Fruit fly (Drosophila melanogaster) whole organism, embryonic: ENCODE data around the gene CG34325.

ENCODE experiments used
- Adf1 ChIP-seq: fragments of 200-800 bp; sonication (Bioruptor generic); IDR thresholded peaks from 2 replicates; pipeline ENCODE4 v1.3.6; 2022; ENCODE audit warnings: missing biosample characterization, missing genetic modification characterization
- Awh ChIP-seq: fragments of 200-800 bp; sonication (Bioruptor generic); IDR thresholded peaks from 2 replicates; pipeline ENCODE4, ENCODE4 v1.3.6; 2022; ENCODE audit warnings: missing biosample characterization, missing genetic modification characterization
- CG1024 ChIP-seq: fragments of 200-800 bp; sonication (Bioruptor generic); IDR thresholded peaks from 2 replicates; pipeline ENCODE4 v1.3.6; 2022; ENCODE audit warnings: missing biosample characterization, missing genetic modification characterization
- CG10543 ChIP-seq: fragments of 200-800 bp; sonication (Bioruptor generic); optimal IDR thresholded peaks from 3 replicates; lab custom pipeline; 2017; ENCODE audit warnings: missing biosample characterization, mild to moderate bottlenecking, missing genetic modification characterization, moderate library complexity
- CG11398 ChIP-seq: fragments of 200-800 bp; sonication (Bioruptor generic); optimal IDR thresholded peaks from 2 replicates; lab custom pipeline; 2016; ENCODE audit warnings: missing biosample characterization, missing genetic modification characterization
- CG14860 ChIP-seq: fragments of 200-800 bp; sonication (Bioruptor generic); IDR thresholded peaks from 3 replicates; pipeline ENCODE4 v1.3.6; 2022; ENCODE audit warnings: missing biosample characterization, missing genetic modification characterization; ENCODE audit not compliant: partially characterized antibody
- CG15514 ChIP-seq: fragments of 200-800 bp; sonication (Bioruptor generic); optimal IDR thresholded peaks from 3 replicates; lab custom pipeline; 2017; ENCODE audit warnings: missing biosample characterization, missing genetic modification characterization, mild to moderate bottlenecking, moderate library complexity, missing genetic modification reagents
- CG15601 ChIP-seq: fragments of 200-800 bp; sonication (Bioruptor generic); optimal IDR thresholded peaks from 3 replicates; lab custom pipeline; 2019; ENCODE audit warnings: missing biosample characterization, mild to moderate bottlenecking, missing genetic modification characterization, moderate library complexity
- CG16779 ChIP-seq: fragments of 200-800 bp; sonication (Bioruptor generic); IDR thresholded peaks from 2 replicates; pipeline ENCODE4 v1.3.6; 2022; ENCODE audit warnings: missing biosample characterization, missing genetic modification characterization
- CG16863 ChIP-seq: fragments of 200-800 bp; sonication (Bioruptor generic); optimal IDR thresholded peaks from 3 replicates; lab custom pipeline; 2016; ENCODE audit warnings: missing biosample characterization, missing genetic modification characterization
- CG17186 ChIP-seq: fragments of 200-800 bp; sonication (Bioruptor generic); optimal IDR thresholded peaks from 3 replicates; lab custom pipeline; 2017; ENCODE audit warnings: missing biosample characterization, missing genetic modification reagents, missing genetic modification characterization
- CG17802 ChIP-seq: fragments of 200-800 bp; sonication (Bioruptor generic); optimal IDR thresholded peaks from 2 replicates; lab custom pipeline; 2018; ENCODE audit warnings: missing biosample characterization, mild to moderate bottlenecking, missing genetic modification characterization, moderate library complexity
- CG3163 ChIP-seq: fragments of 200-800 bp; sonication (Bioruptor generic); optimal IDR thresholded peaks from 3 replicates; lab custom pipeline; 2016; ENCODE audit warnings: missing biosample characterization, missing genetic modification characterization
- CG6854 ChIP-seq: fragments of 200-800 bp; sonication (Bioruptor generic); optimal IDR thresholded peaks from 3 replicates; lab custom pipeline; 2017; ENCODE audit warnings: missing biosample characterization, mild to moderate bottlenecking, missing genetic modification characterization
- CG7745 ChIP-seq: fragments of 200-800 bp; sonication (Bioruptor generic); optimal IDR thresholded peaks from 2 replicates; lab custom pipeline; 2018; ENCODE audit warnings: missing biosample characterization, mild to moderate bottlenecking, missing genetic modification characterization, moderate library complexity
- CG8944 ChIP-seq: fragments of 200-800 bp; sonication (Bioruptor generic); optimal IDR thresholded peaks from 3 replicates; lab custom pipeline; 2016; ENCODE audit warnings: missing biosample characterization, missing genetic modification characterization
- CkIIα-i1 ChIP-seq: fragments of 200-800 bp; sonication (Bioruptor generic); IDR thresholded peaks from 2 replicates; pipeline ENCODE4 v1.3.6; 2022; ENCODE audit warnings: missing biosample characterization, missing genetic modification characterization
- D19A ChIP-seq: fragments of 200-800 bp; optimal IDR thresholded peaks from 3 replicates; lab custom pipeline; 2019; ENCODE audit warnings: missing biosample characterization, mild to moderate bottlenecking, missing genetic modification characterization, moderate library complexity
- Doc2 ChIP-seq: fragments of 200-800 bp; sonication (Bioruptor generic); IDR thresholded peaks from 2 replicates; pipeline ENCODE4 v1.3.6; 2022; ENCODE audit warnings: missing biosample characterization, missing genetic modification characterization
- Ets65A ChIP-seq: fragments of 200-800 bp; sonication (Bioruptor generic); peaks from one replicate; lab custom pipeline; 2016; ENCODE audit warnings: missing biosample characterization, missing genetic modification characterization
- Fer1 ChIP-seq: fragments of 200-800 bp; sonication (Bioruptor generic); optimal IDR thresholded peaks from 2 replicates; lab custom pipeline; 2017; ENCODE audit warnings: missing biosample characterization, mild to moderate bottlenecking, missing genetic modification characterization
- HLH4C ChIP-seq: fragments of 200-800 bp; sonication (Bioruptor generic); IDR thresholded peaks from 3 replicates; pipeline ENCODE4 v1.3.6; 2022; ENCODE audit warnings: missing biosample characterization, missing genetic modification characterization; ENCODE audit not compliant: partially characterized antibody
- HmgD ChIP-seq: fragments of 200-800 bp; sonication (Bioruptor generic); optimal IDR thresholded peaks from 3 replicates; lab custom pipeline; 2016; ENCODE audit warnings: missing biosample characterization, missing genetic modification characterization
- MBD-R2 ChIP-seq: fragments of 200-800 bp; sonication (Bioruptor generic); IDR thresholded peaks from 2 replicates; pipeline ENCODE4 v1.3.6; 2022; ENCODE audit warnings: missing biosample characterization, missing genetic modification characterization
- Meics ChIP-seq: fragments of 200-800 bp; sonication (Bioruptor generic); optimal IDR thresholded peaks from 2 replicates; lab custom pipeline; 2017; ENCODE audit warnings: missing biosample characterization, mild to moderate bottlenecking, missing genetic modification characterization
- Nf-YC ChIP-seq: fragments of 200-800 bp; optimal IDR thresholded peaks from 3 replicates; lab custom pipeline; 2019; ENCODE audit warnings: missing biosample characterization, mild to moderate bottlenecking, missing genetic modification characterization, moderate library complexity
- Tbp ChIP-seq: fragments of >200 bp; optimal IDR thresholded peaks from 2 replicates; lab custom pipeline; 2018; ENCODE audit warnings: missing biosample characterization, missing genetic modification characterization
- Usf ChIP-seq: fragments of 200-800 bp; sonication (Bioruptor generic); optimal IDR thresholded peaks from 2 replicates; lab custom pipeline; 2017; ENCODE audit warnings: missing genotype, missing biosample characterization, missing genetic modification characterization
- amos ChIP-seq: fragments of 200-800 bp; sonication (Bioruptor generic); IDR thresholded peaks from 2 replicates; pipeline ENCODE4 v1.3.6; 2022; ENCODE audit warnings: missing biosample characterization, missing genetic modification characterization; ENCODE audit not compliant: partially characterized antibody
- ara ChIP-seq: fragments of 200-800 bp; sonication (Bioruptor generic); IDR thresholded peaks from 2 replicates; pipeline ENCODE4 v1.3.6; 2022; ENCODE audit warnings: missing biosample characterization, missing genetic modification characterization
- ash1 ChIP-seq: fragments of 200-800 bp; sonication (Bioruptor generic); optimal IDR thresholded peaks from 2 replicates; lab custom pipeline; 2018; ENCODE audit warnings: missing biosample characterization, mild to moderate bottlenecking, missing genetic modification characterization
- bab2 ChIP-seq: fragments of 200-800 bp; sonication (Bioruptor generic); optimal IDR thresholded peaks from 2 replicates; lab custom pipeline; 2016; ENCODE audit warnings: missing biosample characterization, missing genetic modification characterization
- cad ChIP-seq: fragments of >200 bp; optimal IDR thresholded peaks from 2 replicates; lab custom pipeline; 2017; ENCODE audit warnings: missing biosample characterization, missing genetic modification characterization
- corto ChIP-seq: fragments of 200-800 bp; sonication (Bioruptor generic); optimal IDR thresholded peaks from 2 replicates; lab custom pipeline; 2016; ENCODE audit warnings: missing biosample characterization, mild to moderate bottlenecking, missing genetic modification characterization, moderate library complexity
- crol ChIP-seq: fragments of 200-800 bp; sonication (Bioruptor generic); IDR thresholded peaks from 2 replicates; pipeline ENCODE4 v1.3.6; 2022; ENCODE audit warnings: missing biosample characterization, missing genetic modification characterization
- esg ChIP-seq: fragments of 200-800 bp; sonication (Bioruptor generic); conservative IDR thresholded peaks from 2 replicates; pipeline ENCODE4 v1.3.6; 2022; ENCODE audit warnings: missing biosample characterization, missing genetic modification characterization
- fru ChIP-seq: fragments of >200 bp; optimal IDR thresholded peaks from 2 replicates; lab custom pipeline; 2017
- gcm ChIP-seq: fragments of 200-800 bp; sonication (Bioruptor generic); optimal IDR thresholded peaks from 2 replicates; lab custom pipeline; 2019; ENCODE audit warnings: missing biosample characterization, mild to moderate bottlenecking, missing genetic modification characterization, moderate library complexity
- ham ChIP-seq: fragments of 200-800 bp; sonication (Bioruptor generic); IDR thresholded peaks from 2 replicates; pipeline ENCODE4 v1.3.6; 2022; ENCODE audit warnings: missing biosample characterization, missing genetic modification characterization
- jing ChIP-seq: fragments of 200-800 bp; sonication (Bioruptor generic); optimal IDR thresholded peaks from 2 replicates; lab custom pipeline; 2018; ENCODE audit warnings: missing biosample characterization, mild to moderate bottlenecking, missing genetic modification characterization
- org-1 ChIP-seq: fragments of 200-800 bp; sonication (Bioruptor generic); optimal IDR thresholded peaks from 2 replicates; lab custom pipeline; 2017; ENCODE audit warnings: missing biosample characterization, missing genetic modification characterization
- otp ChIP-seq: fragments of 200-800 bp; sonication (Bioruptor generic); IDR thresholded peaks from 3 replicates; pipeline ENCODE4, ENCODE4 v1.3.6; 2022; ENCODE audit warnings: missing biosample characterization, missing genetic modification characterization
- pfk ChIP-seq: fragments of 200-800 bp; sonication (Bioruptor generic); optimal IDR thresholded peaks from 2 replicates; lab custom pipeline; 2018; ENCODE audit warnings: missing biosample characterization, mild to moderate bottlenecking, missing genetic modification characterization, moderate library complexity
- ro ChIP-seq: fragments of 200-800 bp; sonication (Bioruptor generic); IDR thresholded peaks from 2 replicates; pipeline ENCODE4 v1.3.6; 2022; ENCODE audit warnings: missing biosample characterization, missing genetic modification characterization
- run ChIP-seq: fragments of 200-800 bp; sonication (Bioruptor generic); optimal IDR thresholded peaks from 3 replicates; lab custom pipeline; 2018; ENCODE audit warnings: missing biosample characterization, mild to moderate bottlenecking, missing genetic modification characterization
- twi ChIP-seq: fragments of 200-800 bp; optimal IDR thresholded peaks from 2 replicates; lab custom pipeline; 2019; ENCODE audit warnings: missing biosample characterization, mild to moderate bottlenecking, missing genetic modification characterization, moderate library complexity
- tx ChIP-seq: fragments of 200-800 bp; sonication (Bioruptor generic); optimal IDR thresholded peaks from 2 replicates; lab custom pipeline; 2016; ENCODE audit warnings: missing biosample characterization, missing genetic modification characterization
- wdn ChIP-seq: fragments of 200-800 bp; sonication (Bioruptor generic); IDR thresholded peaks from 2 replicates; pipeline ENCODE4 v1.3.6; 2022; ENCODE audit warnings: missing biosample characterization, missing genetic modification characterization
- z ChIP-seq: fragments of 200-800 bp; sonication (Bioruptor generic); IDR thresholded peaks from 3 replicates; pipeline ENCODE4 v1.3.6; 2022; ENCODE audit warnings: missing biosample characterization, missing genetic modification characterization

Gene CG34325

dm6 chrX:16723203-16724173 lies 2.3 kb upstream of the CG34325 start (continued):
- TF ChIP-seq Adf1 (peak; percentile 97), Nf-YC (tag; lab: Kevin White, UChicago) (peak; percentile 51), pfk (GFP tag; lab: Kevin White, UChicago) (no peak), MBD-R2 (peak; percentile 15; the same call in 1 of the 2 replicates), CG6854 (peak; percentile 30), jing (peak; percentile 39), CG1024 (GFP tag; lab: Robert Waterston, UW) (0 out of 2 replicates have a peak, but pooled peaks have one; percentile 10), corto (GFP tag; lab: Kevin White, UChicago) (no peak), run (peak; percentile 80), bab2 (GFP tag; lab: Kevin White, UChicago) (no peak), CG17186 (no peak), CG16863 (GFP tag; lab: Kevin White, UChicago) (peak; percentile 19), CG16779 (no peak), ash1 (GFP tag; lab: Kevin White, UChicago) (no peak), z (GFP tag; lab: Robert Waterston, UW) (no peak), Doc2 (GFP tag; lab: Robert Waterston, UW) (no peak), ro (GFP tag; lab: Robert Waterston, UW) (peak; percentile 26; the same call in 1 of the 2 replicates), CG17802 (tag; lab: Kevin White, UChicago) (no peak), Meics (peak; percentile 66), crol (peak; percentile 93), otp (GFP tag; lab: Robert Waterston, UW) (peak; percentile 36; the same call in 1 of the 3 replicates), org-1 (GFP tag; lab: Kevin White, UChicago) (peak; percentile 84), HLH4C (GFP tag; lab: Robert Waterston, UW) (no peak), gcm (GFP tag; lab: Kevin White, UChicago) (peak; percentile 71), ham (GFP tag; lab: Robert Waterston, UW) (no peak), CG15514 (GFP tag; lab: Kevin White, UChicago) (peak; percentile 20), D19A (peak; percentile 65), CG15601 (peak; percentile 79), CG11398 (GFP tag; lab: Kevin White, UChicago) (no peak), esg (GFP tag; lab: Robert Waterston, UW) (peak; percentile 45), CG8944 (GFP tag; lab: Kevin White, UChicago) (peak; percentile 32), Awh (GFP tag; lab: Robert Waterston, UW) (peak; percentile 55), CG10543 (peak; percentile 38), ara (peak; percentile 55; the same call in 1 of the 2 replicates), CkIIα-i1 (GFP tag; lab: Robert Waterston, UW) (no peak), tx (GFP tag; lab: Kevin White, UChicago) (peak; percentile 9), HmgD (GFP tag; lab: Kevin White, UChicago) (no peak), Ets65A (no peak), wdn (GFP tag; lab: Robert Waterston, UW) (peak; percentile 53), Usf (GFP tag; lab: Kevin White, UChicago) (peak; percentile 49), CG7745 (no peak), amos (GFP tag; lab: Robert Waterston, UW) (no peak; the same call in 1 of the 2 replicates), Tbp (no peak), CG3163 (GFP tag; lab: Kevin White, UChicago) (no peak), Fer1 (GFP tag; lab: Kevin White, UChicago) (peak; percentile 67), cad (no peak), fru (lab: Kevin White, UChicago) (no peak), CG14860 (GFP tag; lab: Robert Waterston, UW) (no peak), twi (tag; lab: Kevin White, UChicago) (peak; percentile 57)
